Fruit fly (Drosophila melanogaster) whole organism, wandering third instar larva: Measurements from ENCODE around the gene glob2.

Source experiments
- Abd-B ChIP-seq: fragments of >200 bp; optimal IDR thresholded peaks from 2 replicates; lab custom pipeline; 2017; ENCODE audit warnings: missing biosample characterization, missing genetic modification characterization
- CG32264 ChIP-seq: fragments of 200-800 bp; sonication (Bioruptor generic); optimal IDR thresholded peaks from 2 replicates; lab custom pipeline; 2016; ENCODE audit warnings: missing biosample characterization, missing genetic modification characterization
- CG9705 ChIP-seq: fragments of 200-800 bp; sonication (Bioruptor generic); optimal IDR thresholded peaks from 2 replicates; lab custom pipeline; 2018; ENCODE audit warnings: missing biosample characterization, mild to moderate bottlenecking, missing genetic modification characterization
- Dfd ChIP-seq: fragments of >200 bp; optimal IDR thresholded peaks from 2 replicates; lab custom pipeline; 2017; ENCODE audit warnings: missing biosample characterization, missing genetic modification characterization
- Dif ChIP-seq: fragments of 200-275, 200-300 bp; sonication (Bioruptor generic); optimal IDR thresholded peaks from 2 replicates; lab custom pipeline; 2018; ENCODE audit warnings: missing biosample characterization, missing genetic modification characterization; ENCODE audit not compliant: partially characterized antibody
- GATAd ChIP-seq: sonication (Bioruptor generic); optimal IDR thresholded peaks from 2 replicates; lab custom pipeline; 2016; ENCODE audit warnings: missing biosample characterization, missing genetic modification characterization
- HLH106 ChIP-seq: fragments of 200-800 bp; optimal IDR thresholded peaks from 3 replicates; lab custom pipeline; 2019; ENCODE audit warnings: missing biosample characterization, mild to moderate bottlenecking, missing genetic modification characterization, moderate library complexity
- Hnf4 ChIP-seq: fragments of 200-800 bp; sonication (Bioruptor generic); optimal IDR thresholded peaks from 2 replicates; lab custom pipeline; 2016; ENCODE audit warnings: missing biosample characterization, mild to moderate bottlenecking, missing genetic modification characterization
- Hr78 ChIP-seq: fragments of >200 bp; optimal IDR thresholded peaks from 2 replicates; lab custom pipeline; 2017; ENCODE audit warnings: missing biosample characterization, missing genetic modification characterization
- Jra ChIP-seq: sonication (Bioruptor generic); optimal IDR thresholded peaks from 2 replicates; lab custom pipeline; 2016; ENCODE audit warnings: missing biosample characterization, missing genetic modification characterization
- Mio ChIP-seq: sonication (Bioruptor generic); optimal IDR thresholded peaks from 2 replicates; lab custom pipeline; 2016; ENCODE audit warnings: missing biosample characterization, missing genetic modification characterization
- Myc ChIP-seq: fragments of >200 bp; optimal IDR thresholded peaks from 2 replicates; lab custom pipeline; 2017
- N ChIP-seq: fragments of >200 bp; optimal IDR thresholded peaks from 2 replicates; lab custom pipeline; 2018; ENCODE audit warnings: missing biosample characterization, missing external identifiers, missing genetic modification characterization
- Rel ChIP-seq, 2 experiments: fragments of 200-800 bp; sonication (Bioruptor generic) in 1 of 2; optimal IDR thresholded peaks; 2 replicates in 1 of 2; 3 replicates in 1 of 2; lab custom pipeline; 2016 to 2019; ENCODE audit warnings: mild to moderate bottlenecking in 2 of 2, missing biosample characterization in 2 of 2, missing genetic modification characterization in 2 of 2, moderate library complexity in 1 of 2
- Sp1 ChIP-seq: fragments of 200-800 bp; sonication (Bioruptor generic); optimal IDR thresholded peaks from 3 replicates; lab custom pipeline; 2019; ENCODE audit warnings: missing biosample characterization, mild to moderate bottlenecking, missing genetic modification characterization, moderate library complexity
- Vsx2 ChIP-seq: fragments of 200-300, 225-300 bp; sonication (Bioruptor generic); optimal IDR thresholded peaks from 2 replicates; lab custom pipeline; 2018; ENCODE audit warnings: missing biosample characterization, missing genetic modification characterization; ENCODE audit not compliant: partially characterized antibody
- br ChIP-seq: fragments of 200-800 bp; sonication (Bioruptor generic); optimal IDR thresholded peaks from 2 replicates; lab custom pipeline; 2016; ENCODE audit warnings: missing biosample characterization, missing genetic modification characterization
- brk ChIP-seq: fragments of 200-800 bp; sonication (Bioruptor generic); optimal IDR thresholded peaks from 2 replicates; lab custom pipeline; 2016; ENCODE audit warnings: missing biosample characterization, mild to moderate bottlenecking, missing genetic modification characterization
- dl ChIP-seq, 2 experiments: fragments of 175-275, 200-275 bp in 1 of 2; fragments of 200-275 bp in 1 of 2; sonication (Bioruptor generic); optimal IDR thresholded peaks; lab custom pipeline; 2018; ENCODE audit warnings: mild to moderate bottlenecking in 2 of 2, missing biosample characterization in 2 of 2, missing genetic modification characterization in 2 of 2, moderate library complexity in 2 of 2; ENCODE audit not compliant: partially characterized antibody in 2 of 2, insufficient read depth in 1 of 2
- fru ChIP-seq: fragments of 200-800 bp; sonication (Bioruptor generic); optimal IDR thresholded peaks from 3 replicates; lab custom pipeline; 2016; ENCODE audit warnings: missing biosample characterization, mild to moderate bottlenecking, missing genetic modification characterization
- h ChIP-seq: fragments of 200-800 bp; sonication (Bioruptor generic); optimal IDR thresholded peaks from 3 replicates; lab custom pipeline; 2016; ENCODE audit warnings: missing biosample characterization, mild to moderate bottlenecking, missing genetic modification characterization
- jim ChIP-seq: fragments of 175-275, 200-325 bp; sonication (Bioruptor generic); optimal IDR thresholded peaks from 2 replicates; lab custom pipeline; 2016; ENCODE audit warnings: missing biosample characterization, mild to moderate bottlenecking, missing genetic modification characterization
- lola ChIP-seq: fragments of >200 bp; optimal IDR thresholded peaks from 2 replicates; lab custom pipeline; 2017; ENCODE audit warnings: missing biosample characterization, missing genetic modification characterization
- pan ChIP-seq: fragments of >200 bp; optimal IDR thresholded peaks from 2 replicates; lab custom pipeline; 2017
- sv ChIP-seq: fragments of 200-800 bp; sonication (Bioruptor generic); optimal IDR thresholded peaks from 3 replicates; lab custom pipeline; 2016; ENCODE audit warnings: missing biosample characterization, missing genetic modification characterization
- tai ChIP-seq: sonication (Bioruptor generic); optimal IDR thresholded peaks from 2 replicates; lab custom pipeline; 2016; ENCODE audit warnings: missing biosample characterization, missing genetic modification characterization
- usp ChIP-seq: fragments of >200 bp; optimal IDR thresholded peaks from 2 replicates; lab custom pipeline; 2017; ENCODE audit warnings: missing biosample characterization, missing genetic modification characterization
- woc ChIP-seq: sonication (Bioruptor generic); optimal IDR thresholded peaks from 2 replicates; lab custom pipeline; 2016; ENCODE audit warnings: missing biosample characterization, mild to moderate bottlenecking, missing genetic modification characterization

glob2 gene

DNA sequence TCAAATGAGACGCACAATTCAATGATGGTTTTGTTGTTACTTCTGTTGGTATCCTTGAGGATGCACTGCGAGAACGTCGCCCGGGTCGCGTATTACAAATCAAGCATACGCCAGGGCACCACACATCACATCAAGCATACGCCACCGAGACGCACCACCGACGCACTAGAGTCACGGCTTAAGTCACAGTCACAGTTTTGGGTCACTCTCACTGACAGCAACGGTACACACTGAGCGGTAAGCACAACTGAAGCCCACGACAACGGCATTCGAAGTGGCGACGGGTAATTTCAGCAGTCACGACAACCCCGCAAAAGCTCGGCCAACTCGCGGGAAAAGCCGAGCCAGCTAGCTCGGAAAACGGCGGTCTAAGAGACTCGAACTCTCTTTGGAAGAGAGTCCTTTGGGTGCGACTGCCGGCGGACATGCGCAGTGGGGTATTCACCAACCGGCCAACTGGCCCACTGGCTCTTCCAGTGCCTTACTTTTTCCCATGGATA is 15.6 kb downstream of the glob2 start, which contains the start of gene dpr11:
dpr11 (minus strand) TSS at position 263 of the 500 bp plus-strand sequence.
- TF ChIP-seq Myc (lab: Kevin White, UChicago) = no peak
- no peak for TF ChIP-seq sv (GFP tag; lab: Kevin White, UChicago)
- no peak for TF ChIP-seq brk
- no peak for TF ChIP-seq N (GFP tag; lab: Kevin White, UChicago)
- TF ChIP-seq Mio = no peak
- no peak for TF ChIP-seq Dif (GFP tag; lab: Kevin White, UChicago)
- TF ChIP-seq h = no peak
- TF ChIP-seq Abd-B (GFP tag; lab: Kevin White, UChicago) = no peak
- TF ChIP-seq GATAd (GFP tag; lab: Kevin White, UChicago) = no peak
- TF ChIP-seq fru (GFP tag; lab: Kevin White, UChicago) = no peak
- no peak for TF ChIP-seq woc (GFP tag; lab: Kevin White, UChicago)
- TF ChIP-seq HLH106 (tag; lab: Kevin White, UChicago) = no peak
- TF ChIP-seq pan = no peak
- TF ChIP-seq Sp1 = no peak
- TF ChIP-seq tai (GFP tag; lab: Kevin White, UChicago) = no peak
- TF ChIP-seq dl (GFP tag; optimal IDR thresholded peaks at IDR 0.05; lab: Kevin White, UChicago; ENCODE audit: insufficient read depth in 1 of 2, partially characterized antibody in 2 of 2) = no peak
- no peak for TF ChIP-seq Hnf4 (GFP tag; lab: Kevin White, UChicago)

dm6 chr3R:6580484-6580883 is 28.2 kb downstream of the glob2 start, which contains the start of gene CG2336:
CG2336 (plus strand) TSS chr3R:6580784.
- TF ChIP-seq br (GFP tag; lab: Kevin White, UChicago) = no peak
- no peak for TF ChIP-seq woc (GFP tag; lab: Kevin White, UChicago)
- no peak for TF ChIP-seq Vsx2 (GFP tag; lab: Kevin White, UChicago)
- no peak for TF ChIP-seq lola (GFP tag; lab: Kevin White, UChicago)
- no peak for TF ChIP-seq GATAd (GFP tag; lab: Kevin White, UChicago)

DNA sequence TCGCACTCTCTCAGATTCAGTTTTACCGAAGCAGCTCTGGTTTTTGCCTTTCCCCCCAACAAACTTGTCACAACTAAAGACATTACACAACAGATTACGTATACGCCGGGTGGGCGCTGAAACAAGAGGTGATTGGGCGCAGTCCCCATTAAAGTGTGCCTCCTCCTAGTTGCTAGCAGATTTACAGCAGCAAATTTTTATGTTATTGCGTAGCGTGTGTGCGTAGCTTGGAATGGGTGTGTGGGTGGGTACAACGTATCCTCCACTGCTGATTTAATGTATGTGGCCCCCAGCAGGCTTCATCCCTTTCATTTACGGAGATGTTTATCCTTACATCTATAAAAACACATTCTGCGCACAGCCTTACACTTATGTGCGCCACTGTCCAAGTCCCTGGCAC is 39.9 kb downstream of the glob2 start:
- TF ChIP-seq Rel (GFP tag; optimal IDR thresholded peaks at IDR 0.05; lab: Kevin White, UChicago) (no peak), Rel (tag; optimal IDR thresholded peaks at IDR 0.05; lab: Kevin White, UChicago) (no peak), dl (GFP tag; optimal IDR thresholded peaks at IDR 0.05; lab: Kevin White, UChicago; ENCODE audit: insufficient read depth in 1 of 2, partially characterized antibody in 2 of 2) (no peak), h (no peak), woc (GFP tag; lab: Kevin White, UChicago) (no peak), jim (GFP tag; lab: Kevin White, UChicago) (no peak), Jra (GFP tag; lab: Kevin White, UChicago) (no peak), Dfd (no peak), br (GFP tag; lab: Kevin White, UChicago) (no peak), Hr78 (GFP tag; lab: Kevin White, UChicago) (no peak), Vsx2 (GFP tag; lab: Kevin White, UChicago) (no peak), N (GFP tag; lab: Kevin White, UChicago) (no peak), CG32264 (no peak), Myc (lab: Kevin White, UChicago) (no peak), tai (GFP tag; lab: Kevin White, UChicago) (no peak), GATAd (GFP tag; lab: Kevin White, UChicago) (no peak), Sp1 (no peak)

DNA sequence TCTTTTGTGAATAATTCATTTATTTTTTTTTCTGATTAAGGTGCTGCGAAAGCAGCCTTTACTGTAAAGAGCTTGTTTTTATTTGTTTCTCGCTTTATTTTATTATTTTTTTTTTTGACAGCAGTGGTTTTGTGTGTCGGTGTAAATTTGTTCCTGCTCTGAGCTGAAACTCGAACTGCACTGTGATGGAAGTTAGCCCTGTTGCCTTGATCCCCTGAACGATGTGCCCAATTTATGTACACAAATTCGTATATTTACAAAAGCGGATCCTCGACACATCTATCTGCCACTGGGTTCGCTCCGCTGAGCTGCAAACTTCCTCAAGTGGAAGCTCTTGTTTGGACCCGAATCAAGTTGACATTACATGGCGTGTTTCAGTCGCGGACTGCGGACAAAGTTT is 48.5 kb downstream of the glob2 start, which contains the start of gene CG1137:
CG1137 (minus strand) TSS at position 101 of the 400 bp plus-strand sequence.
- TF ChIP-seq Dfd (no peak), usp (GFP tag; lab: Kevin White, UChicago) (no peak), dl (GFP tag; optimal IDR thresholded peaks at IDR 0.05; lab: Kevin White, UChicago; ENCODE audit: insufficient read depth in 1 of 2, partially characterized antibody in 2 of 2) (no peak), GATAd (GFP tag; lab: Kevin White, UChicago) (no peak), CG9705 (GFP tag; lab: Kevin White, UChicago) (no peak), Mio (no peak), fru (GFP tag; lab: Kevin White, UChicago) (no peak), Hr78 (GFP tag; lab: Kevin White, UChicago) (no peak), Jra (GFP tag; lab: Kevin White, UChicago) (no peak), HLH106 (tag; lab: Kevin White, UChicago) (no peak), Sp1 (no peak)
